Worm (Caenorhabditis elegans): ENCODE data around the gene F28H7.8.

Gene F28H7.8

DNA sequence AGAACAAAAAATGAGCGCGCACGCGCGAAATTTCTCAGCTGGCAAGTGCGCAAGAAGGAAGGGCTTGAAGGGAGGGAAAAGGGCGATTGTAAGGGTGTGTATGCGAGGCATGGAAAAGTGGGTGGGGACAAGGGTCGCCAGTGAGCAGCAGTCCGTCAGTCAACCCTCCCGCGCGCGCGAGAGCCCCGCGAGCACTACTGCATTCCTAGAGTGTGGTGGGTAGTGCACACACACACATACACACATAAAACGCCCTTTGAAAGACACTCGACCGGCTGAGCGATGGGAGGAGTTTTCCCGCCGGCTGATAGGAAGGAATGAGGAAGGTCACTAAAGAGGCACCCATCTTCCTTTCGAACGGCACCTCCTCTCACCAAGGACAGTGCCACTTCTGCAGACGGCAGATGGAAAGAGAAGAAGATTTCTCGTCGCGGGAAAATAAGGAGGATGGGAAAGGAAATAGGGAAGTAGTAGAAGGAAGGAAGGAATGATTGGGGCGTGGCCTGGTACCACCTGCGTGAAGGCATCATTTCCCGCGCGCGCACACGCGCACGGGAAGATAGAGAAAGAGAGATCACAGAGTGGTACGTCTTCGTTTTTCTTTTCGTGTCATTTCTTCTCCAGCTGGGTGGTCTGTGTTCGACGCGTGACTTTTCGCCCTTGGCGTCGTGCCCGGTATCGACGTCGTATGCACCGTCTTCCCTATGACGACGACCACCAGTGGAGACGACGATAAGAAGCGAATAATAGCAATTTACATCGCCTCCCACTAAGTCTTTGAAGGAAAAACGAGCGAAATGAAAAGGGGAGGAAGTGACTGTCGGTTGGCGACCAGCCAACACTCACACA lies 41.7 kb upstream of the F28H7.8 start:
- TF ChIP-seq ets-7 (tag; optimal IDR thresholded peaks at IDR 0.05) (no peak), aly-1 (tag; optimal IDR thresholded peaks at IDR 0.05) (peak; percentile 53), pes-1 (GFP tag; IDR thresholded peaks at IDR 0.05) (0 out of 2 replicates have a peak, but pooled peaks have one; percentile 39), hnd-1 (tag; optimal IDR thresholded peaks at IDR 0.05) (no peak), F13C5.2 (tag; optimal IDR thresholded peaks at IDR 0.05) (peak; percentile 52)

DNA sequence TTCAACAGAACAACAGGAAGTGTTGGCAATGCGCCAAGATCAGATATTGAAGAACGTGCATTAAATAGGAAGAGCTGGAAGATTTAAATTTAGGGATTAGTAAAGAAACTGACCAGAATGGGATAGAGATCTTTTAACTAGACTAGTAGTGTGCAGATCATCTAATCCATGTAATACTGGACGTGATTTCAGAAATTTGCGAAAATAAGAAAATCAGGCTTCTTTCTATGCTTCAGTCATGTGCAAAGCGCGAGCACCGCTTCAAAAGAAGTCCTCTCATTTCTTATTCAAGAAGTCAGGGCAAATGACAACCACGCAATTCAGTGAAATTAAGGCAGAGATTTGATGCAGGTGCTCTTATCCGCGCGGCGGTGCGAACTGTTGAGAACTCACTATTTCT lies 40.7 kb upstream of the F28H7.8 start:
- TF ChIP-seq sea-1 (GFP tag; conservative IDR thresholded peaks at IDR 0.05), result no peak
- TF ChIP-seq hmg-4 (GFP tag; optimal IDR thresholded peaks at IDR 0.05), result no peak
- no peak for TF ChIP-seq ceh-36 (tag; optimal IDR thresholded peaks at IDR 0.05)
- no peak for TF ChIP-seq scrt-1 (GFP tag; IDR thresholded peaks at IDR 0.05)
- TF ChIP-seq hnd-1 (tag; optimal IDR thresholded peaks at IDR 0.05), result no peak
- TF ChIP-seq pes-1 (GFP tag; IDR thresholded peaks at IDR 0.05), result no peak
- TF ChIP-seq aly-1 (tag; optimal IDR thresholded peaks at IDR 0.05), result no peak
- no peak for TF ChIP-seq tbx-11 (GFP tag; IDR thresholded peaks at IDR 0.05)
- no peak for TF ChIP-seq ets-7 (tag; optimal IDR thresholded peaks at IDR 0.05)
- TF ChIP-seq B0310.2 (tag; optimal IDR thresholded peaks at IDR 0.05), result no peak
- no peak for TF ChIP-seq F13C5.2 (tag; optimal IDR thresholded peaks at IDR 0.05)
- TF ChIP-seq ama-1 (optimal IDR thresholded peaks at IDR 0.05), result no peak
- TF ChIP-seq tbx-37 (GFP tag; conservative IDR thresholded peaks at IDR 0.05), result no peak

ce11 chrV:10719019-10719832 lies 39.5 kb upstream of the F28H7.8 start:
- TF ChIP-seq ets-7 (tag; optimal IDR thresholded peaks at IDR 0.05) (no peak), sea-1 (GFP tag; conservative IDR thresholded peaks at IDR 0.05) (no peak), hmg-4 (GFP tag; optimal IDR thresholded peaks at IDR 0.05) (no peak), aly-1 (tag; optimal IDR thresholded peaks at IDR 0.05) (no peak)

DNA sequence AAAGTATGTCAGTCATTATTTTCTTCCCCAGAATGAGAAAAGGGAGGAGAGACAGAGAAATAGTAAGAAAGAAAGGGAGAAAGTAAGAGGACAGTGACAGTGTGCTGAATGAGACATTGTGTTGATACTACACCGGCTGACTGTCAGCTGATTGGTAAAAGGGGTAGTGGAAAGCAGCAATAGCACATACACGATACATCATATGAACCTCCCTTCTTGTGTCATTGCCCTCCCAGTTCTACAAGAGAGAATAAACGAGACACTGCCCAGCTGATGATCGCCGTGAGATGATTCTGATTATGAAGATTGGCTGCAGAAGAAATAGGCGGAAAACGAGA lies 39.0 kb upstream of the F28H7.8 start:
- TF ChIP-seq tbx-37 (GFP tag; conservative IDR thresholded peaks at IDR 0.05) (no peak), flt-1 (GFP tag; IDR thresholded peaks at IDR 0.05) (no peak), hmbx-1 (tag; optimal IDR thresholded peaks at IDR 0.05) (no peak), sea-1 (GFP tag; conservative IDR thresholded peaks at IDR 0.05) (0 out of 2 replicates have a peak, but pooled peaks have one; percentile 13), tbx-11 (GFP tag; IDR thresholded peaks at IDR 0.05) (no peak)

ce11 chrV:10720303-10720847 lies 38.4 kb upstream of the F28H7.8 start:
- TF ChIP-seq F13C5.2 (tag; optimal IDR thresholded peaks at IDR 0.05) (no peak), aly-1 (tag; optimal IDR thresholded peaks at IDR 0.05) (no peak), ets-7 (tag; optimal IDR thresholded peaks at IDR 0.05) (no peak), ceh-13 (GFP tag; optimal IDR thresholded peaks at IDR 0.05) (no peak), pes-1 (GFP tag; IDR thresholded peaks at IDR 0.05) (no peak), hmg-4 (GFP tag; optimal IDR thresholded peaks at IDR 0.05) (no peak), scrt-1 (GFP tag; IDR thresholded peaks at IDR 0.05) (no peak), B0310.2 (tag; optimal IDR thresholded peaks at IDR 0.05) (no peak), ama-1 (optimal IDR thresholded peaks at IDR 0.05) (no peak), tbx-11 (GFP tag; IDR thresholded peaks at IDR 0.05) (no peak), tra-4 (tag; optimal IDR thresholded peaks at IDR 0.05) (no peak), sea-1 (GFP tag; conservative IDR thresholded peaks at IDR 0.05) (no peak), ceh-36 (tag; optimal IDR thresholded peaks at IDR 0.05) (no peak), hnd-1 (tag; optimal IDR thresholded peaks at IDR 0.05) (no peak), hmbx-1 (tag; optimal IDR thresholded peaks at IDR 0.05) (no peak), tbx-37 (GFP tag; conservative IDR thresholded peaks at IDR 0.05) (no peak), flt-1 (GFP tag; IDR thresholded peaks at IDR 0.05) (no peak)

DNA sequence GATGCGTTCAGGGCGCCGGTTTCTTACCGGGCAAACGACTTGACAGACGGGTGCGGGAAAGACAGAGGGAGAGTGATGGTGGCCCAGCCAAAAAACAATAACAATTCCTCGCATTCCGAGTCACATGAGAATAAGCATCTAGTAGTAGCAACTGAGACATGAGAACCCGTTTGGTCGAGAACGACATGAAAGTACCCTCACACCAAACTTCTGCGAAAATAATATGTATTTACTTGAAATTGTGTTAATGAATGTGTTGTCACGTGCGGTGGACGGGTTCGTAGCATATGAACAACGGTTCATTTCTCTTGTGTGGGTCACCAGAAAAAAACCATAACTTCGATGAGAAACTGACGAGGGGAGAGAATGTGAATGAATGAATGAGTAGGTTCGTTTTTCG lies 37.9 kb upstream of the F28H7.8 start:
- TF ChIP-seq hmbx-1 (tag; optimal IDR thresholded peaks at IDR 0.05), result no peak
- TF ChIP-seq aly-1 (tag; optimal IDR thresholded peaks at IDR 0.05), result no peak
- no peak for TF ChIP-seq ets-7 (tag; optimal IDR thresholded peaks at IDR 0.05)
- TF ChIP-seq B0310.2 (tag; optimal IDR thresholded peaks at IDR 0.05), result no peak
- TF ChIP-seq F13C5.2 (tag; optimal IDR thresholded peaks at IDR 0.05), result no peak
- TF ChIP-seq tra-4 (tag; optimal IDR thresholded peaks at IDR 0.05), result no peak
- TF ChIP-seq pes-1 (GFP tag; IDR thresholded peaks at IDR 0.05), result no peak
- TF ChIP-seq hnd-1 (tag; optimal IDR thresholded peaks at IDR 0.05), result no peak
- no peak for TF ChIP-seq tbx-37 (GFP tag; conservative IDR thresholded peaks at IDR 0.05)
- no peak for TF ChIP-seq flt-1 (GFP tag; IDR thresholded peaks at IDR 0.05)
- TF ChIP-seq scrt-1 (GFP tag; IDR thresholded peaks at IDR 0.05), result no peak
- no peak for TF ChIP-seq ama-1 (optimal IDR thresholded peaks at IDR 0.05)
- no peak for TF ChIP-seq ceh-36 (tag; optimal IDR thresholded peaks at IDR 0.05)
- TF ChIP-seq tbx-11 (GFP tag; IDR thresholded peaks at IDR 0.05), result no peak
- no peak for TF ChIP-seq sea-1 (GFP tag; conservative IDR thresholded peaks at IDR 0.05)
- TF ChIP-seq ceh-13 (GFP tag; optimal IDR thresholded peaks at IDR 0.05), result no peak
- no peak for TF ChIP-seq hmg-4 (GFP tag; optimal IDR thresholded peaks at IDR 0.05)

DNA sequence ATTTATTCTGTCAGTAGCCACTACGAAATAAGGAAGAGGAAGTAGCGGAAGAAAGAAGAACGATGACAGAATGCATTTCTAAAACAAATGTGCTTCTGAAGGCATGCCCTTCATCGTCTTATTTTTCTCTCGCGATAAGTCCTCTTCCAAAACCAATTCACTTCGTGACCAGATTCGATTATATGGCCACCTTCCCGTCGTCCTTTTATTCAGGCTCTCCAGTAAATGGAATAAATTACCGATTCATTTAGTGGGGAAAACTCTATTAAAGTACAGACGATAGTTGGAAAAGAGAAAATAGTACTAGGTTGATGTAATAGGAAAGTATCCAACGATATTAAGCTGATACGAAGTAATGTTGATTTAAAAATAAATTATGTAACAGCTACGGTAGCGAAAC lies 37.5 kb upstream of the F28H7.8 start:
- TF ChIP-seq F13C5.2 (tag; optimal IDR thresholded peaks at IDR 0.05), result no peak
- TF ChIP-seq B0310.2 (tag; optimal IDR thresholded peaks at IDR 0.05), result no peak
- no peak for TF ChIP-seq hnd-1 (tag; optimal IDR thresholded peaks at IDR 0.05)
- TF ChIP-seq flt-1 (GFP tag; IDR thresholded peaks at IDR 0.05), result no peak
- no peak for TF ChIP-seq hmbx-1 (tag; optimal IDR thresholded peaks at IDR 0.05)
- no peak for TF ChIP-seq ama-1 (optimal IDR thresholded peaks at IDR 0.05)
- TF ChIP-seq tbx-11 (GFP tag; IDR thresholded peaks at IDR 0.05), result no peak
- TF ChIP-seq tra-4 (tag; optimal IDR thresholded peaks at IDR 0.05), result no peak
- no peak for TF ChIP-seq ets-7 (tag; optimal IDR thresholded peaks at IDR 0.05)
- no peak for TF ChIP-seq ceh-13 (GFP tag; optimal IDR thresholded peaks at IDR 0.05)
